Fruit fly (Drosophila melanogaster) whole organism, adult: ENCODE data around the gene moi.

ENCODE experiments used
- CG12768 ChIP-seq: fragments of 200-800 bp; sonication (Bioruptor generic); optimal IDR thresholded peaks from 2 replicates; lab custom pipeline; 2017; ENCODE audit warnings: missing biosample characterization, missing genetic modification characterization, mild to moderate bottlenecking, moderate library complexity, missing genetic modification reagents
- CG1620 ChIP-seq: fragments of 200-800 bp; sonication (Bioruptor generic); optimal IDR thresholded peaks from 2 replicates; lab custom pipeline; 2016; ENCODE audit warnings: missing biosample characterization, missing genetic modification characterization
- CG5204 ChIP-seq: fragments of 200-800 bp; sonication (Bioruptor generic); optimal IDR thresholded peaks from 2 replicates; lab custom pipeline; 2016; ENCODE audit warnings: missing biosample characterization, missing genetic modification characterization
- CG7045 ChIP-seq: fragments of 200-800 bp; sonication (Bioruptor generic); optimal IDR thresholded peaks from 2 replicates; lab custom pipeline; 2017; ENCODE audit warnings: missing biosample characterization, mild to moderate bottlenecking, missing genetic modification characterization
- CG7101 ChIP-seq: fragments of 200-800 bp; sonication (Bioruptor generic); optimal IDR thresholded peaks from 2 replicates; lab custom pipeline; 2018; ENCODE audit warnings: missing biosample characterization, mild to moderate bottlenecking, missing genetic modification characterization, moderate library complexity
- Crg-1 ChIP-seq: fragments of 200-800 bp; sonication (Bioruptor generic); optimal IDR thresholded peaks from 2 replicates; lab custom pipeline; 2016; ENCODE audit warnings: missing biosample characterization, missing genetic modification characterization
- Hr96 ChIP-seq: fragments of 200-800 bp; sonication (Bioruptor generic); optimal IDR thresholded peaks from 2 replicates; lab custom pipeline; 2016; ENCODE audit warnings: missing biosample characterization, missing genetic modification characterization
- kay ChIP-seq: fragments of 200-800 bp; sonication (Bioruptor generic); peaks from one replicate; lab custom pipeline; 2016; ENCODE audit warnings: missing biosample characterization, missing genetic modification characterization, borderline replicate concordance
- ovo ChIP-seq: fragments of 200-800 bp; sonication (Bioruptor generic); optimal IDR thresholded peaks from 2 replicates; lab custom pipeline; 2016; ENCODE audit warnings: missing biosample characterization, missing genetic modification characterization
- pad ChIP-seq: fragments of 200-800 bp; sonication (Bioruptor generic); optimal IDR thresholded peaks from 3 replicates; lab custom pipeline; 2017; ENCODE audit warnings: missing biosample characterization, missing genetic modification characterization, mild to moderate bottlenecking, moderate library complexity, missing genetic modification reagents
- tj ChIP-seq: fragments of 200-800 bp; sonication (Bioruptor generic); optimal IDR thresholded peaks from 3 replicates; lab custom pipeline; 2017; ENCODE audit warnings: missing biosample characterization, mild to moderate bottlenecking, missing genetic modification characterization, moderate library complexity

- TF ChIP-seq CG12768 (GFP tag; lab: Kevin White, UChicago) (no peak), tj (GFP tag; lab: Kevin White, UChicago) (no peak), CG7045 (GFP tag; lab: Kevin White, UChicago) (no peak), pad (GFP tag; lab: Kevin White, UChicago) (no peak), ovo (GFP tag; lab: Kevin White, UChicago) (no peak), Crg-1 (no peak), Hr96 (GFP tag; lab: Kevin White, UChicago) (no peak), CG1620 (GFP tag; lab: Kevin White, UChicago) (no peak), kay (no peak), CG7101 (no peak), CG5204 (GFP tag; lab: Kevin White, UChicago) (no peak)
Measured at dm6 chr3R:18266665-18267064, 11.3 kb downstream of the moi start.
